Fruit fly (Drosophila melanogaster): ENCODE measurements around the gene CrebA.

CrebA gene

DNA sequence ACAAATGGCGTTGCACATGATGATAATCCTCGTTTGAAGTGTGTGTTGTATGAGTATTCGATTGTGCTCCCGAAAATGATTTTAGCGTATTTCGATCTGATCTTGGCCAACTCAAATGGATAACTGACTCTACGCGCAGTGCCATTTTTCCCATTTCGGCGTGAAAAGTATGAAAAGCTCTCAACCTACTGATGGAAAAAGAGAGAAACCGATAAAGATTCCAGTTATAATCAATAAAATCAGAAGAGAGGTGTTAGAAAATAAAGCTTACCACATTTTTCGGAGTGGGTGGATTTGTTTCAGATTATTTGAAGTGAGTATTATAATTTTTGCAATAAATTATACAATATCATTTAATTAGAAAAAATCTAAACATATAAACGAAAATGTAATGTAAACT, 15.7 kb upstream of the CrebA start, which contains the start of gene mex1:
TSS of gene mex1 (minus strand) at position 101 of the 400 bp plus-strand sequence.
- no peak for TF ChIP-seq Hr96 (GFP tag; optimal IDR thresholded peaks at IDR 0.05)

- no peak for TF ChIP-seq bab1 (GFP tag; optimal IDR thresholded peaks at IDR 0.05)
Measured at dm6 chr3L:15519920-15520319, 15.3 kb upstream of the CrebA start.

dm6 chr3L:15520320-15520719, 14.9 kb upstream of the CrebA start, which contains the start of gene yellow-k:
Gene yellow-k (plus strand): TSS chr3L:15520620.
- TF ChIP-seq CG5204 (GFP tag; optimal IDR thresholded peaks at IDR 0.05) (no peak), cnc (optimal IDR thresholded peaks at IDR 0.05) (no peak), tj (GFP tag; optimal IDR thresholded peaks at IDR 0.05) (peak; percentile 82), CG7045 (GFP tag; optimal IDR thresholded peaks at IDR 0.05) (no peak), CG1620 (GFP tag; optimal IDR thresholded peaks at IDR 0.05) (no peak), Clk (GFP tag; optimal IDR thresholded peaks at IDR 0.05) (no peak), CG7101 (tag; optimal IDR thresholded peaks at IDR 0.05) (no peak), Hr96 (GFP tag; optimal IDR thresholded peaks at IDR 0.05) (no peak), cic (GFP tag; optimal IDR thresholded peaks at IDR 0.05) (no peak), bab1 (GFP tag; optimal IDR thresholded peaks at IDR 0.05) (peak; percentile 7), pad (GFP tag; optimal IDR thresholded peaks at IDR 0.05) (no peak), CG33017 (tag; optimal IDR thresholded peaks at IDR 0.05) (no peak), CG12768 (GFP tag; optimal IDR thresholded peaks at IDR 0.05) (no peak), toe (GFP tag; optimal IDR thresholded peaks at IDR 0.05) (no peak), Crg-1 (GFP tag; optimal IDR thresholded peaks at IDR 0.05) (no peak), CG14711 (tag; optimal IDR thresholded peaks at IDR 0.05) (no peak), ovo (GFP tag; optimal IDR thresholded peaks at IDR 0.05) (no peak)

dm6 chr3L:15523806-15524346, 11.3 kb upstream of the CrebA start, which contains the start of gene CG7945:
Gene CG7945 (minus strand): TSS chr3L:15524137.
- TF ChIP-seq CG14711 (tag; optimal IDR thresholded peaks at IDR 0.05) (no peak), kay (GFP tag; ENCODE audit: borderline replicate concordance) (peak; percentile 8), bab1 (GFP tag; optimal IDR thresholded peaks at IDR 0.05) (peak; percentile 70)

DNA sequence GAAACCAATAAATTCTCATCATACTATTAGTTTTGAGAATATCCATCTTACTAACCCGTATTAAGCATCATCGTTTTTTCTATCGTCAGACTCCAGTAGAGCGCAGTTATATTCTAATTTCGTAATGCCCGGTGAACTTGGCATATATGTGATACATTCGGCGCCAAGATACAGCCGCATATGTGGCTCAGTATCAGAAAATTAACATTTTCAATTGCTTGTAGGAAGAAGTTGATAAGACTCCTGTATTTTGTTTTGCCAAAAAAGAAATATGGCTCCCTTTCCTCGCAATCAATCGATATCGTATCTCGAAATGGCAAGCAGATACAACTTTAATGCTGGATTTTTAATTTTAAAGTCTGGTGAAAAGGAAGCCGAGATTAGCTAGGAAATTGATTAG, 10.0 kb upstream of the CrebA start, which contains the start of gene CG33986:
TSS of gene CG33986 (minus strand) at position 101 of the 400 bp plus-strand sequence.
- TF ChIP-seq ovo (GFP tag; optimal IDR thresholded peaks at IDR 0.05) (no peak), kay (GFP tag; ENCODE audit: borderline replicate concordance) (no peak), Crg-1 (GFP tag; optimal IDR thresholded peaks at IDR 0.05) (no peak), CG5204 (GFP tag; optimal IDR thresholded peaks at IDR 0.05) (no peak), CG1620 (GFP tag; optimal IDR thresholded peaks at IDR 0.05) (no peak), CG7101 (tag; optimal IDR thresholded peaks at IDR 0.05) (no peak), Mnt (GFP tag; optimal IDR thresholded peaks at IDR 0.05) (no peak), pad (GFP tag; optimal IDR thresholded peaks at IDR 0.05) (no peak), CG12768 (GFP tag; optimal IDR thresholded peaks at IDR 0.05) (no peak), CG33017 (tag; optimal IDR thresholded peaks at IDR 0.05) (no peak), Hr96 (GFP tag; optimal IDR thresholded peaks at IDR 0.05) (no peak), cnc (optimal IDR thresholded peaks at IDR 0.05) (no peak), toe (GFP tag; optimal IDR thresholded peaks at IDR 0.05) (no peak), Clk (GFP tag; optimal IDR thresholded peaks at IDR 0.05) (no peak)

dm6 chr3L:15526712-15527111, 8.5 kb upstream of the CrebA start, which contains the start of gene CG33985:
Gene CG33985 (minus strand): TSS chr3L:15526812.
- TF ChIP-seq CG7045 (GFP tag; optimal IDR thresholded peaks at IDR 0.05) (no peak), bab1 (GFP tag; optimal IDR thresholded peaks at IDR 0.05) (no peak), ovo (GFP tag; optimal IDR thresholded peaks at IDR 0.05) (no peak), CG33017 (tag; optimal IDR thresholded peaks at IDR 0.05) (no peak), Mnt (GFP tag; optimal IDR thresholded peaks at IDR 0.05) (no peak), CG11617 (GFP tag; optimal IDR thresholded peaks at IDR 0.05) (no peak), CG7101 (tag; optimal IDR thresholded peaks at IDR 0.05) (no peak), tj (GFP tag; optimal IDR thresholded peaks at IDR 0.05) (no peak), Clk (GFP tag; optimal IDR thresholded peaks at IDR 0.05) (no peak), pad (GFP tag; optimal IDR thresholded peaks at IDR 0.05) (no peak), Hr96 (GFP tag; optimal IDR thresholded peaks at IDR 0.05) (no peak)

- TF ChIP-seq CG7101 (tag; optimal IDR thresholded peaks at IDR 0.05) (no peak), CG12768 (GFP tag; optimal IDR thresholded peaks at IDR 0.05) (no peak), pad (GFP tag; optimal IDR thresholded peaks at IDR 0.05) (no peak), cnc (optimal IDR thresholded peaks at IDR 0.05) (no peak), CG7045 (GFP tag; optimal IDR thresholded peaks at IDR 0.05) (no peak), kay (GFP tag; ENCODE audit: borderline replicate concordance) (no peak), CG33017 (tag; optimal IDR thresholded peaks at IDR 0.05) (no peak), CG5204 (GFP tag; optimal IDR thresholded peaks at IDR 0.05) (no peak), Mnt (GFP tag; optimal IDR thresholded peaks at IDR 0.05) (no peak), CG1620 (GFP tag; optimal IDR thresholded peaks at IDR 0.05) (no peak), toe (GFP tag; optimal IDR thresholded peaks at IDR 0.05) (no peak)
Measured at dm6 chr3L:15527416-15527815, 7.8 kb upstream of the CrebA start, which contains the start of gene CG42729. Gene CG42729 (minus strand): TSS chr3L:15527516.
